Fruit fly (Drosophila melanogaster) whole organism, embryonic: ENCODE measurements around the gene tplus3a.

Experiments
- Abd-B ChIP-seq: fragments of 200-800 bp; sonication (Bioruptor generic); optimal IDR thresholded peaks from 2 replicates; lab custom pipeline; 2018; ENCODE audit warnings: missing biosample characterization, mild to moderate bottlenecking, missing genetic modification characterization, moderate library complexity
- Atf3 ChIP-seq: fragments of 200-800 bp; sonication (Bioruptor generic); optimal IDR thresholded peaks from 3 replicates; lab custom pipeline; 2016; ENCODE audit warnings: missing biosample characterization, missing genetic modification characterization
- Bteb2 ChIP-seq: fragments of 200-800 bp; sonication (Bioruptor generic); optimal IDR thresholded peaks from 2 replicates; lab custom pipeline; 2016; ENCODE audit warnings: missing biosample characterization, missing genetic modification characterization
- CG10321 ChIP-seq: fragments of 200-800 bp; sonication (Bioruptor generic); IDR thresholded peaks from 2 replicates; pipeline ENCODE4 v1.3.6; 2022; ENCODE audit warnings: missing biosample characterization, missing genetic modification characterization
- CG12071 ChIP-seq: fragments of 200-800 bp; sonication (Bioruptor generic); optimal IDR thresholded peaks from 3 replicates; lab custom pipeline; 2018; ENCODE audit warnings: missing biosample characterization, mild to moderate bottlenecking, missing genetic modification characterization
- CG13287 ChIP-seq: fragments of 200-800 bp; sonication (Bioruptor generic); IDR thresholded peaks from 2 replicates; pipeline ENCODE4 v1.3.6; 2022; ENCODE audit warnings: missing biosample characterization, missing genetic modification characterization; ENCODE audit not compliant: partially characterized antibody
- CG14860 ChIP-seq: fragments of 200-800 bp; sonication (Bioruptor generic); IDR thresholded peaks from 3 replicates; pipeline ENCODE4 v1.3.6; 2022; ENCODE audit warnings: missing biosample characterization, missing genetic modification characterization; ENCODE audit not compliant: partially characterized antibody
- CG16813 ChIP-seq: fragments of 200-800 bp; sonication (Bioruptor generic); IDR thresholded peaks from 3 replicates; pipeline ENCODE4 v1.3.6; 2022; ENCODE audit warnings: missing biosample characterization, missing genetic modification characterization; ENCODE audit not compliant: partially characterized antibody
- CG17186 ChIP-seq: fragments of 200-800 bp; sonication (Bioruptor generic); optimal IDR thresholded peaks from 3 replicates; lab custom pipeline; 2017; ENCODE audit warnings: missing biosample characterization, missing genetic modification reagents, missing genetic modification characterization
- CG17385 ChIP-seq: fragments of 200-800 bp; sonication (Bioruptor generic); optimal IDR thresholded peaks from 3 replicates; lab custom pipeline; 2018; ENCODE audit warnings: missing biosample characterization, mild to moderate bottlenecking, missing genetic modification characterization
- CG17568 ChIP-seq: fragments of 200-800 bp; sonication (Bioruptor generic); optimal IDR thresholded peaks from 2 replicates; lab custom pipeline; 2018; ENCODE audit warnings: missing biosample characterization, mild to moderate bottlenecking, missing genetic modification characterization, moderate library complexity
- CG1832 ChIP-seq: fragments of 200-800 bp; sonication (Bioruptor generic); optimal IDR thresholded peaks from 2 replicates; lab custom pipeline; 2017; ENCODE audit warnings: missing biosample characterization, mild to moderate bottlenecking, missing genetic modification characterization, inconsistent platforms
- CG18619 ChIP-seq: fragments of 200-800 bp; sonication (Bioruptor generic); optimal IDR thresholded peaks from 3 replicates; lab custom pipeline; 2017; ENCODE audit warnings: missing biosample characterization, mild to moderate bottlenecking, missing genetic modification characterization
- CG2678 ChIP-seq: fragments of 200-800 bp; sonication (Bioruptor generic); optimal IDR thresholded peaks from 3 replicates; lab custom pipeline; 2019; ENCODE audit warnings: missing biosample characterization, mild to moderate bottlenecking, missing genetic modification characterization, moderate library complexity
- CG3163 ChIP-seq: fragments of 200-800 bp; sonication (Bioruptor generic); optimal IDR thresholded peaks from 3 replicates; lab custom pipeline; 2016; ENCODE audit warnings: missing biosample characterization, missing genetic modification characterization
- CG34224 ChIP-seq: fragments of 200-800 bp; sonication (Bioruptor generic); IDR thresholded peaks from 3 replicates; pipeline ENCODE4 v1.3.6; 2022; ENCODE audit warnings: missing biosample characterization, missing genetic modification characterization; ENCODE audit not compliant: partially characterized antibody
- CG3726 ChIP-seq: fragments of 200-800 bp; sonication (Bioruptor generic); IDR thresholded peaks from 3 replicates; pipeline ENCODE4, ENCODE4 v1.3.6; 2022; ENCODE audit warnings: missing biosample characterization, missing genetic modification characterization
- CG4707 ChIP-seq: fragments of 200-800 bp; sonication (Bioruptor generic); optimal IDR thresholded peaks from 2 replicates; lab custom pipeline; 2018; ENCODE audit warnings: missing biosample characterization, mild to moderate bottlenecking, missing genetic modification characterization, moderate library complexity
- CG8290 ChIP-seq, 3 experiments: fragments of 200-800 bp; sonication (Bioruptor generic); optimal IDR thresholded peaks; 2 replicates each; lab custom pipeline; 2016 to 2019; ENCODE audit warnings: missing biosample characterization in 3 of 3, missing genetic modification characterization in 3 of 3, mild to moderate bottlenecking in 2 of 3, moderate library complexity in 1 of 3
- CG8478 ChIP-seq: fragments of >200 bp; optimal IDR thresholded peaks from 2 replicates; lab custom pipeline; 2018
- CG9876 ChIP-seq: fragments of 200-800 bp; sonication (Bioruptor generic); optimal IDR thresholded peaks from 2 replicates; lab custom pipeline; 2016; ENCODE audit warnings: missing biosample characterization, missing genetic modification characterization
- CHES-1-like ChIP-seq: fragments of 200-800 bp; sonication (Bioruptor generic); optimal IDR thresholded peaks from 2 replicates; lab custom pipeline; 2016; ENCODE audit warnings: missing biosample characterization, missing genetic modification characterization
- Dbx ChIP-seq: fragments of 200-800 bp; sonication (Bioruptor generic); IDR thresholded peaks from 3 replicates; pipeline ENCODE4 v1.3.6; 2022; ENCODE audit warnings: missing biosample characterization, missing genetic modification characterization
- Elba2 ChIP-seq: fragments of 200-800 bp; sonication (Bioruptor generic); optimal IDR thresholded peaks from 3 replicates; lab custom pipeline; 2016; ENCODE audit warnings: missing biosample characterization, missing genetic modification characterization
- Ets65A ChIP-seq: fragments of 200-800 bp; sonication (Bioruptor generic); peaks from one replicate; lab custom pipeline; 2016; ENCODE audit warnings: missing biosample characterization, missing genetic modification characterization
- GATAe ChIP-seq: fragments of 200-800 bp; sonication (Bioruptor generic); conservative IDR thresholded peaks from 2 replicates; pipeline ENCODE4 v1.3.6; 2022; ENCODE audit warnings: missing biosample characterization, missing genetic modification characterization
- HmgD ChIP-seq: fragments of 200-800 bp; sonication (Bioruptor generic); optimal IDR thresholded peaks from 3 replicates; lab custom pipeline; 2016; ENCODE audit warnings: missing biosample characterization, missing genetic modification characterization
- Hmr ChIP-seq: fragments of 200-800 bp; sonication (Bioruptor generic); optimal IDR thresholded peaks from 3 replicates; lab custom pipeline; 2017; ENCODE audit warnings: mild to moderate bottlenecking, missing biosample characterization, missing genetic modification reagents, missing genetic modification characterization
- Xbp1 ChIP-seq: fragments of 200-800 bp; sonication (Bioruptor generic); optimal IDR thresholded peaks from 3 replicates; lab custom pipeline; 2016; ENCODE audit warnings: missing biosample characterization, mild to moderate bottlenecking, missing genetic modification characterization
- Xrp1 ChIP-seq: fragments of 200-800 bp; sonication (Bioruptor generic); IDR thresholded peaks from 2 replicates; pipeline ENCODE4 v1.3.6; 2022; ENCODE audit warnings: missing biosample characterization, missing genetic modification characterization
- YL-1 ChIP-seq: fragments of 200-800 bp; sonication (Bioruptor generic); optimal IDR thresholded peaks from 3 replicates; lab custom pipeline; 2017; ENCODE audit warnings: missing biosample characterization, mild to moderate bottlenecking, missing genetic modification characterization
- abd-A ChIP-seq: fragments of 200-800 bp; sonication (Bioruptor generic); optimal IDR thresholded peaks from 3 replicates; lab custom pipeline; 2019; ENCODE audit warnings: missing biosample characterization, mild to moderate bottlenecking, missing genetic modification characterization, moderate library complexity
- al ChIP-seq: fragments of 200-800 bp; sonication (Bioruptor generic); IDR thresholded peaks from 2 replicates; pipeline ENCODE4 v1.3.6; 2022; ENCODE audit warnings: missing biosample characterization, missing genetic modification characterization
- bbx ChIP-seq: fragments of 200-800 bp; sonication (Bioruptor generic); IDR thresholded peaks from 2 replicates; pipeline ENCODE4 v1.3.6; 2022; ENCODE audit warnings: missing biosample characterization, missing genetic modification characterization; ENCODE audit not compliant: partially characterized antibody
- chif ChIP-seq, 2 experiments: fragments of 200-800 bp; sonication (Bioruptor generic); optimal IDR thresholded peaks; 3 replicates each; lab custom pipeline; 2016; ENCODE audit warnings: missing biosample characterization in 2 of 2, missing genetic modification characterization in 2 of 2
- chinmo ChIP-seq: fragments of 200-800 bp; sonication (Bioruptor generic); IDR thresholded peaks from 4 replicates; pipeline ENCODE4 v1.3.6; 2022; ENCODE audit warnings: missing biosample characterization, missing genetic modification characterization; ENCODE audit not compliant: partially characterized antibody
- disco-r ChIP-seq: fragments of 200-800 bp; sonication (Bioruptor generic); optimal IDR thresholded peaks from 2 replicates; lab custom pipeline; 2016; ENCODE audit warnings: missing biosample characterization, missing genetic modification characterization
- dm ChIP-seq: fragments of 200-800 bp; sonication (Bioruptor generic); optimal IDR thresholded peaks from 3 replicates; lab custom pipeline; 2016; ENCODE audit warnings: missing biosample characterization, missing genetic modification characterization
- ewg ChIP-seq: fragments of 200-800 bp; sonication (Bioruptor generic); optimal IDR thresholded peaks from 3 replicates; lab custom pipeline; 2017; ENCODE audit warnings: mild to moderate bottlenecking, missing biosample characterization, missing genetic modification reagents, missing genetic modification characterization
- knrl ChIP-seq: fragments of 200-800 bp; sonication (Bioruptor generic); IDR thresholded peaks from 3 replicates; pipeline ENCODE4 v1.3.6; 2022; ENCODE audit warnings: missing biosample characterization, missing genetic modification characterization; ENCODE audit not compliant: partially characterized antibody
- mirr ChIP-seq: fragments of 200-800 bp; sonication (Bioruptor generic); optimal IDR thresholded peaks from 3 replicates; lab custom pipeline; 2018; ENCODE audit warnings: missing biosample characterization, mild to moderate bottlenecking, missing genetic modification characterization
- nerfin-2 ChIP-seq: fragments of 200-800 bp; sonication (Bioruptor generic); IDR thresholded peaks from 2 replicates; pipeline ENCODE4 v1.3.6; 2022; ENCODE audit warnings: missing biosample characterization, missing genetic modification characterization; ENCODE audit not compliant: partially characterized antibody
- nmo ChIP-seq: fragments of 200-800 bp; sonication (Bioruptor generic); optimal IDR thresholded peaks from 2 replicates; lab custom pipeline; 2018; ENCODE audit warnings: missing biosample characterization, mild to moderate bottlenecking, missing genetic modification characterization, moderate library complexity
- oc ChIP-seq: fragments of 200-800 bp; sonication (Bioruptor generic); optimal IDR thresholded peaks from 2 replicates; lab custom pipeline; 2018; ENCODE audit warnings: missing biosample characterization, mild to moderate bottlenecking, missing genetic modification characterization, moderate library complexity
- sr ChIP-seq: fragments of 200-800 bp; sonication (Bioruptor generic); IDR thresholded peaks from 3 replicates; pipeline ENCODE4 v1.3.6; 2022; ENCODE audit warnings: missing biosample characterization, missing genetic modification characterization
- tll ChIP-seq, 2 experiments: fragments of 200-800 bp in 1 of 2; fragments of >200 bp in 1 of 2; sonication (Bioruptor generic) in 1 of 2; optimal IDR thresholded peaks; 2 replicates each; lab custom pipeline; 2017 to 2019; ENCODE audit warnings: missing biosample characterization in 2 of 2, missing genetic modification characterization in 2 of 2, mild to moderate bottlenecking in 1 of 2, moderate library complexity in 1 of 2
- vnd ChIP-seq: fragments of 200-800 bp; sonication (Bioruptor generic); IDR thresholded peaks from 3 replicates; pipeline ENCODE4 v1.3.6; 2022; ENCODE audit warnings: missing biosample characterization, missing genetic modification characterization; ENCODE audit not compliant: partially characterized antibody
- zfh1 ChIP-seq: fragments of 200-800 bp; sonication (Bioruptor generic); IDR thresholded peaks from 3 replicates; pipeline ENCODE4 v1.3.6; 2022; ENCODE audit warnings: missing biosample characterization, missing genetic modification characterization

Gene tplus3a

dm6 chr2L:22024362-22024761, 46.6 kb upstream of the tplus3a start (continued):
- TF ChIP-seq CG14860 (GFP tag; lab: Robert Waterston, UW) (peak; percentile 32; the same call in 1 of the 3 replicates), ewg (GFP tag; lab: Kevin White, UChicago) (peak; percentile 88), CG3163 (GFP tag; lab: Kevin White, UChicago) (peak; percentile 92), sr (GFP tag; lab: Robert Waterston, UW) (peak; percentile 79; the same call in 2 of the 3 replicates), HmgD (peak; percentile 90), CG10321 (GFP tag; lab: Robert Waterston, UW) (peak; percentile 100), dm (peak; percentile 13), Dbx (GFP tag; lab: Robert Waterston, UW) (peak; percentile 57; the same call in 1 of the 3 replicates), Xbp1 (peak; percentile 1), YL-1 (GFP tag; lab: Kevin White, UChicago) (no peak), knrl (peak; percentile 59; the same call in 2 of the 3 replicates), al (GFP tag; lab: Robert Waterston, UW) (0 out of 2 replicates have a peak, but pooled peaks have one; percentile 13), Abd-B (GFP tag; lab: Kevin White, UChicago) (peak; percentile 81), CG17186 (GFP tag; lab: Kevin White, UChicago) (no peak), CG12071 (GFP tag; lab: Kevin White, UChicago) (peak; percentile 14), CG3726 (no peak), Elba2 (GFP tag; lab: Kevin White, UChicago) (peak; percentile 98), CG2678 (no peak), CG8290 (GFP tag; optimal IDR thresholded peaks at IDR 0.05; lab: Kevin White, UChicago) (peak; percentile 68), CG8290 (tag; optimal IDR thresholded peaks at IDR 0.05; lab: Kevin White, UChicago) (peak in 1 of 2 experiments; percentile 66), CG16813 (GFP tag; lab: Robert Waterston, UW) (peak; percentile 43; the same call in 1 of the 3 replicates), nmo (GFP tag; lab: Kevin White, UChicago) (peak; percentile 61), CG13287 (GFP tag; lab: Robert Waterston, UW) (peak; percentile 61), zfh1 (GFP tag; lab: Robert Waterston, UW) (0 out of 3 replicates have a peak, but pooled peaks have one; percentile 5), GATAe (GFP tag; lab: Robert Waterston, UW) (0 out of 2 replicates have a peak, but pooled peaks have one; percentile 11), CG17568 (GFP tag; lab: Kevin White, UChicago) (no peak), CG4707 (GFP tag; lab: Kevin White, UChicago) (peak; percentile 69), CG34224 (GFP tag; lab: Robert Waterston, UW) (0 out of 3 replicates have a peak, but pooled peaks have one; percentile 58), CG1832 (GFP tag; lab: Kevin White, UChicago) (peak; percentile 100), Xrp1 (GFP tag; lab: Robert Waterston, UW) (no peak), Bteb2 (GFP tag; lab: Kevin White, UChicago) (peak; percentile 1), Ets65A (GFP tag; lab: Kevin White, UChicago) (peak; percentile 20), vnd (GFP tag; lab: Robert Waterston, UW) (peak; percentile 51; the same call in 2 of the 3 replicates), tll (GFP tag; optimal IDR thresholded peaks at IDR 0.05; lab: Kevin White, UChicago) (peak; percentile 72 to 84), CG9876 (no peak), CHES-1-like (GFP tag; lab: Kevin White, UChicago) (peak; percentile 19), oc (tag; lab: Kevin White, UChicago) (peak; percentile 26), CG18619 (GFP tag; lab: Kevin White, UChicago) (no peak), CG8478 (lab: Kevin White, UChicago) (peak; percentile 100), chinmo (GFP tag; lab: Robert Waterston, UW) (peak; percentile 91), nerfin-2 (GFP tag; lab: Robert Waterston, UW) (peak; percentile 31; the same call in 1 of the 2 replicates), Hmr (GFP tag; lab: Kevin White, UChicago) (peak; percentile 10), disco-r (GFP tag; lab: Kevin White, UChicago) (peak; percentile 16), bbx (GFP tag; lab: Robert Waterston, UW) (peak; percentile 44; the same call in 1 of the 2 replicates), abd-A (tag; lab: Kevin White, UChicago) (peak; percentile 99), chif (GFP tag; optimal IDR thresholded peaks at IDR 0.05; lab: Kevin White, UChicago) (peak in 1 of 2 experiments; percentile 7), CG17385 (GFP tag; lab: Kevin White, UChicago) (no peak), mirr (GFP tag; lab: Kevin White, UChicago) (peak; percentile 39), Atf3 (GFP tag; lab: Kevin White, UChicago) (peak; percentile 75)
